Fruit fly (Drosophila melanogaster) whole organism, embryonic: Measurements from ENCODE around the gene CG8891.

Experiments used
- Abd-B ChIP-seq: fragments of 200-800 bp; sonication (Bioruptor generic); optimal IDR thresholded peaks from 2 replicates; lab custom pipeline; 2018; ENCODE audit warnings: missing biosample characterization, mild to moderate bottlenecking, missing genetic modification characterization, moderate library complexity
- Ada2b ChIP-seq: fragments of 200-800 bp; sonication (Bioruptor generic); IDR thresholded peaks from 2 replicates; pipeline ENCODE4 v1.3.6; 2022; ENCODE audit warnings: missing biosample characterization, missing genetic modification characterization
- CG10147 ChIP-seq: fragments of 200-800 bp; sonication (Bioruptor generic); optimal IDR thresholded peaks from 2 replicates; lab custom pipeline; 2019; ENCODE audit warnings: missing biosample characterization, mild to moderate bottlenecking, missing genetic modification characterization, moderate library complexity
- CG12104 ChIP-seq: fragments of 200-800 bp; sonication (Bioruptor generic); optimal IDR thresholded peaks from 3 replicates; lab custom pipeline; 2016; ENCODE audit warnings: missing biosample characterization, missing genetic modification characterization
- CG13624 ChIP-seq: fragments of 200-800 bp; sonication (Bioruptor generic); optimal IDR thresholded peaks from 2 replicates; lab custom pipeline; 2016; ENCODE audit warnings: missing biosample characterization, missing genetic modification characterization
- CG13894 ChIP-seq: fragments of 200-800 bp; sonication (Bioruptor generic); optimal IDR thresholded peaks from 3 replicates; lab custom pipeline; 2018; ENCODE audit warnings: missing biosample characterization, mild to moderate bottlenecking, missing genetic modification characterization, moderate library complexity
- CG14014 ChIP-seq: fragments of 200-800 bp; sonication (Bioruptor generic); IDR thresholded peaks from 2 replicates; pipeline ENCODE4 v1.3.6; 2022; ENCODE audit warnings: missing biosample characterization, missing genetic modification characterization
- CG15479 ChIP-seq: fragments of 200-800 bp; sonication (Bioruptor generic); optimal IDR thresholded peaks from 3 replicates; lab custom pipeline; 2019; ENCODE audit warnings: missing biosample characterization, mild to moderate bottlenecking, missing genetic modification characterization, moderate library complexity
- CG16863 ChIP-seq: fragments of 200-800 bp; sonication (Bioruptor generic); optimal IDR thresholded peaks from 3 replicates; lab custom pipeline; 2016; ENCODE audit warnings: missing biosample characterization, missing genetic modification characterization
- CG17328 ChIP-seq: fragments of 200-800 bp; sonication (Bioruptor generic); IDR thresholded peaks from 2 replicates; pipeline ENCODE4 v1.3.6; 2022; ENCODE audit warnings: missing biosample characterization, missing genetic modification characterization
- CG17359 ChIP-seq: fragments of 200-800 bp; sonication (Bioruptor generic); optimal IDR thresholded peaks from 3 replicates; lab custom pipeline; 2018; ENCODE audit warnings: missing biosample characterization, mild to moderate bottlenecking, missing genetic modification characterization, moderate library complexity
- CG17385 ChIP-seq: fragments of 200-800 bp; sonication (Bioruptor generic); optimal IDR thresholded peaks from 3 replicates; lab custom pipeline; 2018; ENCODE audit warnings: missing biosample characterization, mild to moderate bottlenecking, missing genetic modification characterization
- CG18011 ChIP-seq: fragments of 200-800 bp; sonication (Bioruptor generic); optimal IDR thresholded peaks from 2 replicates; lab custom pipeline; 2017; ENCODE audit warnings: missing biosample characterization, missing genetic modification characterization, mild to moderate bottlenecking, moderate library complexity, missing genotype
- CG2712 ChIP-seq: fragments of 200-800 bp; optimal IDR thresholded peaks from 3 replicates; lab custom pipeline; 2019; ENCODE audit warnings: missing biosample characterization, mild to moderate bottlenecking, missing genetic modification characterization, moderate library complexity
- CG34224 ChIP-seq: fragments of 200-800 bp; sonication (Bioruptor generic); IDR thresholded peaks from 3 replicates; pipeline ENCODE4 v1.3.6; 2022; ENCODE audit warnings: missing biosample characterization, missing genetic modification characterization; ENCODE audit not compliant: partially characterized antibody
- CG34422 ChIP-seq: fragments of 200-800 bp; sonication (Bioruptor generic); IDR thresholded peaks from 3 replicates; pipeline ENCODE4 v1.3.6; 2022; ENCODE audit warnings: missing biosample characterization, missing genetic modification characterization
- CG3847 ChIP-seq: fragments of 200-800 bp; sonication (Bioruptor generic); IDR thresholded peaks from 2 replicates; pipeline ENCODE4 v1.3.6; 2022; ENCODE audit warnings: missing biosample characterization, missing genetic modification characterization
- CG4617 ChIP-seq: fragments of 200-800 bp; sonication (Bioruptor generic); optimal IDR thresholded peaks from 3 replicates; lab custom pipeline; 2016; ENCODE audit warnings: missing biosample characterization, missing genetic modification characterization, borderline replicate concordance
- CG4730 ChIP-seq: fragments of 200-800 bp; sonication (Bioruptor generic); IDR thresholded peaks from 2 replicates; pipeline ENCODE4 v1.3.6; 2022; ENCODE audit warnings: missing biosample characterization, missing genetic modification characterization
- CG7556 ChIP-seq: fragments of 200-800 bp; sonication (Bioruptor generic); optimal IDR thresholded peaks from 2 replicates; lab custom pipeline; 2017; ENCODE audit warnings: missing biosample characterization, mild to moderate bottlenecking, missing genetic modification characterization
- CG9727 ChIP-seq: fragments of 200-800 bp; sonication (Bioruptor generic); optimal IDR thresholded peaks from 3 replicates; lab custom pipeline; 2017; ENCODE audit warnings: missing biosample characterization, mild to moderate bottlenecking, missing genetic modification characterization
- CHES-1-like ChIP-seq: fragments of 200-800 bp; sonication (Bioruptor generic); optimal IDR thresholded peaks from 2 replicates; lab custom pipeline; 2016; ENCODE audit warnings: missing biosample characterization, missing genetic modification characterization
- CoRest ChIP-seq: fragments of 200-800 bp; sonication (Bioruptor generic); optimal IDR thresholded peaks from 3 replicates; lab custom pipeline; 2018; ENCODE audit warnings: missing biosample characterization, mild to moderate bottlenecking, missing genetic modification characterization, moderate library complexity
- E2f2 ChIP-seq: fragments of 200-800 bp; sonication (Bioruptor generic); IDR thresholded peaks from 2 replicates; pipeline ENCODE4 v1.3.6; 2022; ENCODE audit warnings: missing biosample characterization, missing genetic modification characterization
- Elba2 ChIP-seq: fragments of 200-800 bp; sonication (Bioruptor generic); optimal IDR thresholded peaks from 3 replicates; lab custom pipeline; 2016; ENCODE audit warnings: missing biosample characterization, missing genetic modification characterization
- HmgZ ChIP-seq: fragments of 200-800 bp; sonication (Bioruptor generic); optimal IDR thresholded peaks from 2 replicates; lab custom pipeline; 2018; ENCODE audit warnings: missing biosample characterization, mild to moderate bottlenecking, missing genetic modification characterization
- Hsf ChIP-seq: fragments of 200-800 bp; sonication (Bioruptor generic); optimal IDR thresholded peaks from 3 replicates; lab custom pipeline; 2016; ENCODE audit warnings: missing biosample characterization, missing genetic modification characterization
- MESR4 ChIP-seq: fragments of 200-800 bp; sonication (Bioruptor generic); optimal IDR thresholded peaks from 2 replicates; lab custom pipeline; 2018; ENCODE audit warnings: missing biosample characterization, mild to moderate bottlenecking, missing genetic modification characterization, moderate library complexity
- Sox102F ChIP-seq: fragments of 200-800 bp; sonication (Bioruptor generic); optimal IDR thresholded peaks from 2 replicates; lab custom pipeline; 2018; ENCODE audit warnings: missing biosample characterization, mild to moderate bottlenecking, missing genetic modification characterization, moderate library complexity
- TFAM ChIP-seq: fragments of 200-800 bp; sonication (Bioruptor generic); optimal IDR thresholded peaks from 2 replicates; lab custom pipeline; 2017; ENCODE audit warnings: missing biosample characterization, missing genetic modification characterization, inconsistent platforms
- Tbp ChIP-seq: fragments of >200 bp; optimal IDR thresholded peaks from 2 replicates; lab custom pipeline; 2018; ENCODE audit warnings: missing biosample characterization, missing genetic modification characterization
- Vsx1 ChIP-seq: fragments of 200-800 bp; sonication (Bioruptor generic); optimal IDR thresholded peaks from 2 replicates; lab custom pipeline; 2017; ENCODE audit warnings: missing biosample characterization, mild to moderate bottlenecking, missing genetic modification characterization, missing genetic modification reagents
- YL-1 ChIP-seq: fragments of 200-800 bp; sonication (Bioruptor generic); optimal IDR thresholded peaks from 3 replicates; lab custom pipeline; 2017; ENCODE audit warnings: missing biosample characterization, mild to moderate bottlenecking, missing genetic modification characterization
- ase ChIP-seq: fragments of 200-800 bp; sonication (Bioruptor generic); IDR thresholded peaks from 3 replicates; pipeline ENCODE4 v1.3.6; 2022; ENCODE audit warnings: missing biosample characterization, missing genetic modification characterization
- bigmax ChIP-seq: fragments of 200-800 bp; sonication (Bioruptor generic); optimal IDR thresholded peaks from 2 replicates; lab custom pipeline; 2018; ENCODE audit warnings: missing biosample characterization, mild to moderate bottlenecking, missing genetic modification characterization
- chif ChIP-seq, 2 experiments: fragments of 200-800 bp; sonication (Bioruptor generic); optimal IDR thresholded peaks; 3 replicates each; lab custom pipeline; 2016; ENCODE audit warnings: missing biosample characterization in 2 of 2, missing genetic modification characterization in 2 of 2
- ftz-f1 ChIP-seq: fragments of 200-800 bp; sonication (Bioruptor generic); optimal IDR thresholded peaks from 2 replicates; lab custom pipeline; 2016; ENCODE audit warnings: missing biosample characterization, missing genetic modification characterization
- grau ChIP-seq: fragments of 200-800 bp; optimal IDR thresholded peaks from 3 replicates; lab custom pipeline; 2019; ENCODE audit warnings: missing biosample characterization, mild to moderate bottlenecking, missing genetic modification characterization, moderate library complexity
- kah ChIP-seq: fragments of 200-800 bp; sonication (Bioruptor generic); optimal IDR thresholded peaks from 2 replicates; lab custom pipeline; 2018; ENCODE audit warnings: missing biosample characterization, mild to moderate bottlenecking, missing genetic modification characterization
- lov ChIP-seq, 2 experiments: fragments of 200-800 bp in 1 of 2; fragments of >200 bp in 1 of 2; sonication (Bioruptor generic) in 1 of 2; IDR thresholded peaks in 1 of 2; optimal IDR thresholded peaks in 1 of 2; 2 replicates in 1 of 2; 3 replicates in 1 of 2; pipeline versions ENCODE4 v1.3.6 to Lab custom; 2017 to 2022; ENCODE audit warnings: missing biosample characterization in 1 of 2, missing genetic modification characterization in 1 of 2
- mam ChIP-seq: fragments of 200-800 bp; sonication (Bioruptor generic); optimal IDR thresholded peaks from 3 replicates; lab custom pipeline; 2016; ENCODE audit warnings: missing biosample characterization, missing genetic modification characterization
- ranshi ChIP-seq: fragments of 200-800 bp; sonication (Bioruptor generic); IDR thresholded peaks from 2 replicates; pipeline ENCODE4 v1.3.6; 2022; ENCODE audit warnings: missing biosample characterization, missing genetic modification characterization
- repo ChIP-seq: fragments of 200-800 bp; sonication (Bioruptor generic); optimal IDR thresholded peaks from 2 replicates; lab custom pipeline; 2016; ENCODE audit warnings: missing biosample characterization, missing genetic modification characterization
- run ChIP-seq: fragments of 200-800 bp; sonication (Bioruptor generic); optimal IDR thresholded peaks from 3 replicates; lab custom pipeline; 2018; ENCODE audit warnings: missing biosample characterization, mild to moderate bottlenecking, missing genetic modification characterization
- sna ChIP-seq: fragments of 200-800 bp; sonication (Bioruptor generic); IDR thresholded peaks from 2 replicates; pipeline ENCODE4 v1.3.6; 2022; ENCODE audit warnings: missing biosample characterization, missing genetic modification characterization; ENCODE audit not compliant: partially characterized antibody
- so ChIP-seq: fragments of 200-800 bp; sonication (Bioruptor generic); IDR thresholded peaks from 3 replicates; pipeline ENCODE4 v1.3.6; 2022; ENCODE audit warnings: missing biosample characterization, missing genetic modification characterization
- sob ChIP-seq: fragments of 200-800 bp; sonication (Bioruptor generic); IDR thresholded peaks from 2 replicates; pipeline ENCODE4 v1.3.6; 2022; ENCODE audit warnings: missing biosample characterization, missing genetic modification characterization
- tgo ChIP-seq: fragments of 200-800 bp; sonication (Bioruptor generic); IDR thresholded peaks from 3 replicates; pipeline ENCODE4 v1.3.6; 2022; ENCODE audit warnings: missing biosample characterization, missing genetic modification characterization
- trem ChIP-seq: fragments of 200-800 bp; optimal IDR thresholded peaks from 3 replicates; lab custom pipeline; 2019; ENCODE audit warnings: missing biosample characterization, mild to moderate bottlenecking, missing genetic modification characterization, moderate library complexity
- vvl ChIP-seq: fragments of 200-800 bp; sonication (Bioruptor generic); IDR thresholded peaks from 2 replicates; pipeline ENCODE4 v1.3.6; 2022; ENCODE audit warnings: missing biosample characterization, missing genetic modification characterization

The CG8891 gene

dm6 chr2L:4971329-4971798, 7.8 kb downstream of the CG8891 start, which contains the start of gene CG14043 (continued):
- TF ChIP-seq CG7556 (GFP tag; lab: Kevin White, UChicago) = no peak
- peak; percentile 50 for TF ChIP-seq HmgZ (tag; lab: Kevin White, UChicago)
- peak; percentile 37; the same call in 1 of the 2 replicates for TF ChIP-seq CG3847
- TF ChIP-seq CG13624 (GFP tag; lab: Kevin White, UChicago) = peak; percentile 54
- peak; percentile 14 for TF ChIP-seq CG9727
- peak; percentile 10 for TF ChIP-seq CG17359 (tag; lab: Kevin White, UChicago)
- peak; percentile 31 for TF ChIP-seq grau (tag; lab: Kevin White, UChicago)
- TF ChIP-seq sob = 0 out of 2 replicates have a peak, but pooled peaks have one; percentile 9
- TF ChIP-seq Hsf (GFP tag; lab: Kevin White, UChicago) = peak; percentile 48
- no peak for TF ChIP-seq CG10147 (GFP tag; lab: Kevin White, UChicago)
- peak; percentile 63 for TF ChIP-seq CHES-1-like (GFP tag; lab: Kevin White, UChicago)
- no peak for TF ChIP-seq CG13894
- TF ChIP-seq ftz-f1 (GFP tag; lab: Kevin White, UChicago) = peak; percentile 21
- TF ChIP-seq CG15479 = peak; percentile 2
- peak; percentile 69 for TF ChIP-seq CG2712 (tag; lab: Kevin White, UChicago)

DNA sequence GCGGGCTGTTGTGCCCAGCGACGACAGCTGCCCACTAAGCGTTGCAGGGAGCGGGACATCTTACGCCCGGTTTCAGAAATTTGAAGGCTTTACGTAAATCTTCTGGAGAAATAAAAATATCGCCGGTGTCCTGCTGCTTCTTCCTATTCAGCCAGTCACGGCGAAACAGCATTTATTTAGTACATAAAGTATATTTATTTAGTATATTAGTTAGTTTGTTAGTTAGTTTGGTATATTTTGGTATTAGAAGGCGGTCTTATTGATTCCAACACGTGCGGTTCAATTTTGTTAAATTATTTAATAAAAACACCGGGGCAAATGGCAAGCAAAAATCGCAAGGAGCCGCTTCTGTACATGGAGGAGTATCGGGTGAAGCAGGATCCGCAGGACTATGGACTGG, 10.4 kb downstream of the CG8891 start, which contains the start of the genes Scox and Polr1C:
Scox (minus strand) TSS at position 169 of the 400 bp plus-strand sequence.
Polr1C (plus strand) TSS at position 238 of the 400 bp plus-strand sequence.
- TF ChIP-seq Abd-B (GFP tag; lab: Kevin White, UChicago) = no peak
- no peak for TF ChIP-seq mam (GFP tag; lab: Kevin White, UChicago)
- peak; percentile 34; the same call in 1 of the 2 replicates for TF ChIP-seq E2f2 (GFP tag; lab: Robert Waterston, UW)
- TF ChIP-seq CG18011 (GFP tag; lab: Kevin White, UChicago) = no peak
- no peak for TF ChIP-seq chif (GFP tag; optimal IDR thresholded peaks at IDR 0.05; lab: Kevin White, UChicago)
- no peak for TF ChIP-seq CG14014 (GFP tag; lab: Robert Waterston, UW)
- TF ChIP-seq CG15479 = no peak
- peak; percentile 18; the same call in 1 of the 3 replicates for TF ChIP-seq CG34422 (GFP tag; lab: Robert Waterston, UW)
- no peak for TF ChIP-seq tgo
- TF ChIP-seq bigmax (GFP tag; lab: Kevin White, UChicago) = peak; percentile 68
- no peak for TF ChIP-seq lov (optimal IDR thresholded peaks at IDR 0.05; lab: Kevin White, UChicago)
- TF ChIP-seq lov (GFP tag; IDR thresholded peaks at IDR 0.05; lab: Robert Waterston, UW) = no peak
- no peak for TF ChIP-seq Ada2b (GFP tag; lab: Robert Waterston, UW)
- TF ChIP-seq Tbp (GFP tag; lab: Kevin White, UChicago) = no peak
- no peak for TF ChIP-seq so (GFP tag; lab: Robert Waterston, UW)
- TF ChIP-seq CG12104 = no peak
- TF ChIP-seq run (tag; lab: Kevin White, UChicago) = no peak
- TF ChIP-seq CG4730 (GFP tag; lab: Robert Waterston, UW) = no peak
- no peak for TF ChIP-seq CoRest (tag; lab: Kevin White, UChicago)
- peak; percentile 44 for TF ChIP-seq MESR4 (GFP tag; lab: Kevin White, UChicago)
- TF ChIP-seq Sox102F (GFP tag; lab: Kevin White, UChicago) = no peak
- no peak for TF ChIP-seq repo (GFP tag; lab: Kevin White, UChicago)
- no peak for TF ChIP-seq sna
- TF ChIP-seq CG17385 (GFP tag; lab: Kevin White, UChicago) = peak; percentile 89
- no peak for TF ChIP-seq vvl (GFP tag; lab: Robert Waterston, UW)
- TF ChIP-seq CG17328 (GFP tag; lab: Robert Waterston, UW) = no peak
- no peak for TF ChIP-seq ranshi (GFP tag; lab: Robert Waterston, UW)
- TF ChIP-seq kah (GFP tag; lab: Kevin White, UChicago) = no peak
- no peak for TF ChIP-seq Elba2 (GFP tag; lab: Kevin White, UChicago)
- no peak for TF ChIP-seq CG16863 (GFP tag; lab: Kevin White, UChicago)
- no peak for TF ChIP-seq CG34224 (GFP tag; lab: Robert Waterston, UW)
- no peak for TF ChIP-seq Vsx1 (GFP tag; lab: Kevin White, UChicago)
- no peak for TF ChIP-seq TFAM
- TF ChIP-seq CG4617 (GFP tag; lab: Kevin White, UChicago) = no peak
- peak; percentile 7 for TF ChIP-seq trem (tag; lab: Kevin White, UChicago)
- peak; percentile 58 for TF ChIP-seq YL-1 (GFP tag; lab: Kevin White, UChicago)
- TF ChIP-seq ase = no peak
